Worm (Caenorhabditis elegans) whole organism, L2 larva: ENCODE results near the gene lgg-2.

Source experiments
- elt-3 ChIP-seq: sonication (generic microtip); optimal IDR thresholded peaks from 2 replicates; lab custom pipeline; 2017; ENCODE audit warnings: missing biosample characterization, missing genetic modification characterization
- fos-1 ChIP-seq: fragments of 150-350 bp; optimal IDR thresholded peaks from 2 replicates; lab custom pipeline; 2014; ENCODE audit warnings: missing biosample characterization, missing genetic modification characterization
- nhr-11 ChIP-seq: fragments of 150-350 bp; optimal IDR thresholded peaks from 2 replicates; lab custom pipeline; 2014; ENCODE audit warnings: missing biosample characterization, missing genetic modification characterization
- nhr-77 ChIP-seq: fragments of 150-350 bp; optimal IDR thresholded peaks from 2 replicates; lab custom pipeline; 2014; ENCODE audit warnings: missing biosample characterization, missing genetic modification characterization
- snpc-4 ChIP-seq: fragments of 150-350 bp; optimal IDR thresholded peaks from 2 replicates; lab custom pipeline; 2014; ENCODE audit warnings: missing biosample characterization, missing genetic modification characterization

DNA sequence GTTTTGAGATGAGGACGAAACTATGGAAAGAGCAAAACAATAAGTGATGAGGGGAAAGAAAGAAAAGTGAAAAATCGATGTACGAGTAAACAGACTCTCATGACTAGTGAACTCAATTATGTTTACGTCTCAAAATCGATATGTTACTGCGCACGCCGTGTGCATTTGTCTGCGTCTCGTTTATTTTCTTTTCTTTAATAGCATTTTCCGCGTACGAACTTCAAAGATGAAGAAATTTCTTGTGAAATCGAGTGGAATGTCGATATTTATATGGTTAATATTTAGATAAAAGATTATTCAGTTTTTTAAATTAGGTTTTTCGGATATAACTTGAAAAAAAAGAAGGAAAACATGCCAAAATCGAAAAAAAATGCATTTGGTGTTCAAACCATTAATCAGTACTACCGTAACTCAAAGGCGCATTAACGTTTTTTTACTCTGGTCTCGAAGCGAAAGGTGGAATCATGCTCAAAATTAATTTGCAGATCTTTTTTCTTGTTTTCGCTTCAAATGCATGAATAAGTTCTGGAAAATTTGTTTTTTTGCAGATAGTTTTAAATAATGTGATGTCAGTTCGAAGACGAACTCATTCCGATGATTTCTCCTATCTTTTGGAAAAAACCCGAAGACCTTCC, 1.3 kb upstream of the lgg-2 start, which contains the start of gene fic-1:
- TF ChIP-seq elt-3 (no peak), nhr-11 (no peak), snpc-4 (tag; lab: Kevin White, UChicago) (peak; percentile 36), fos-1 (tag; lab: Kevin White, UChicago) (peak; percentile 19), nhr-77 (tag; lab: Kevin White, UChicago) (no peak)
